Worm (Caenorhabditis elegans) whole organism, L4 larva: Measurements from ENCODE around the gene luc-7L.
A peak's percentile ranks its signal among the peaks of the same experiment; 100 is the strongest.

Experiments
- D1046.2 ChIP-seq: fragments of 200-800 bp; sonication (Bioruptor generic); IDR thresholded peaks from 2 replicates; pipeline ENCODE4 v1.3.6; 2022; ENCODE audit warnings: missing genetic modification characterization, missing compliant biosample characterization
- F26F4.8 ChIP-seq: fragments of 200-800 bp; sonication (Bioruptor generic); conservative IDR thresholded peaks from 2 replicates; pipeline ENCODE4 v1.3.6; 2022; ENCODE audit warnings: missing genetic modification characterization, missing compliant biosample characterization
- F37D6.2 ChIP-seq: sonication (generic microtip); optimal IDR thresholded peaks from 2 replicates; lab custom pipeline; 2016; ENCODE audit warnings: mild to moderate bottlenecking, missing genetic modification characterization, missing compliant biosample characterization
- F44E2.7 ChIP-seq: fragments of 200-800 bp; sonication (Bioruptor generic); IDR thresholded peaks from 2 replicates; pipeline ENCODE4 v2.1.2; 2022; ENCODE audit warnings: missing genetic modification characterization, missing compliant biosample characterization
- R02D3.7 ChIP-seq: fragments of 150-350 bp; sonication (generic microtip); optimal IDR thresholded peaks from 3 replicates; lab custom pipeline; 2014; ENCODE audit warnings: missing biosample characterization, missing genetic modification characterization
- Y75B8A.6 ChIP-seq: fragments of 200-800 bp; sonication (Bioruptor generic); IDR thresholded peaks from 2 replicates; pipeline ENCODE4 v1.3.6; 2022; ENCODE audit warnings: missing genetic modification reagents, missing genetic modification characterization, missing compliant biosample characterization
- ZK546.5 ChIP-seq, 2 experiments: sonication (generic microtip); optimal IDR thresholded peaks; 2 replicates each; lab custom pipeline; 2017; ENCODE audit warnings: missing biosample characterization in 2 of 2, missing genetic modification characterization in 2 of 2
- aha-1 ChIP-seq: fragments of 150-350 bp; peaks from one replicate; lab custom pipeline; 2014; ENCODE audit warnings: missing biosample characterization, missing genetic modification characterization
- ama-1 ChIP-seq: fragments of 150-350 bp; optimal IDR thresholded peaks from 2 replicates; lab custom pipeline; 2014; ENCODE audit warnings: inconsistent platforms, mixed read lengths
- ceh-28 ChIP-seq: fragments of 150-350 bp; optimal IDR thresholded peaks from 2 replicates; lab custom pipeline; 2014; ENCODE audit warnings: missing biosample characterization, missing genetic modification reagents, missing genetic modification characterization
- ceh-32 ChIP-seq: sonication (generic microtip); optimal IDR thresholded peaks from 2 replicates; lab custom pipeline; 2016; ENCODE audit warnings: mild to moderate bottlenecking, missing genetic modification characterization, missing compliant biosample characterization; ENCODE audit not compliant: poor library complexity
- ceh-62 ChIP-seq: sonication (generic microtip); optimal IDR thresholded peaks from 2 replicates; lab custom pipeline; 2017; ENCODE audit warnings: missing biosample characterization, missing genetic modification characterization
- ceh-82 ChIP-seq: sonication (generic microtip); optimal IDR thresholded peaks from 2 replicates; lab custom pipeline; 2017; ENCODE audit warnings: missing biosample characterization, missing genetic modification characterization
- ces-1 ChIP-seq: fragments of 150-350 bp; sonication (generic microtip); optimal IDR thresholded peaks from 4 replicates; lab custom pipeline; 2014; ENCODE audit warnings: missing biosample characterization, missing genetic modification reagents, missing genetic modification characterization
- cey-2 ChIP-seq: sonication (generic microtip); optimal IDR thresholded peaks from 3 replicates; lab custom pipeline; 2017; ENCODE audit warnings: missing genetic modification characterization, mild to moderate bottlenecking, missing compliant biosample characterization, antibody characterized with exemption, borderline replicate concordance; ENCODE audit not compliant: insufficient read depth
- ctbp-1 ChIP-seq: fragments of 200-800 bp; sonication (Bioruptor generic); IDR thresholded peaks from 2 replicates; pipeline ENCODE4 v1.3.6; 2022; ENCODE audit warnings: missing genetic modification reagents, missing genetic modification characterization, missing compliant biosample characterization
- daf-12 ChIP-seq: fragments of 150-350 bp; optimal IDR thresholded peaks from 2 replicates; lab custom pipeline; 2014; ENCODE audit warnings: missing biosample characterization, missing genetic modification reagents, missing genetic modification characterization
- daf-16 ChIP-seq, 3 experiments: sonication (generic microtip); optimal IDR thresholded peaks; 2 replicates each; lab custom pipeline; 2016 to 2017; ENCODE audit warnings: missing genetic modification characterization in 3 of 3, missing genetic modification reagents in 3 of 3, mild to moderate bottlenecking in 2 of 3, missing compliant biosample characterization in 2 of 3, missing biosample characterization in 1 of 3, moderate library complexity in 1 of 3
- daf-19 ChIP-seq: fragments of 200-800 bp; sonication (Bioruptor generic); conservative IDR thresholded peaks from 2 replicates; pipeline ENCODE4 v1.3.6; 2022; ENCODE audit warnings: missing genetic modification characterization, missing compliant biosample characterization
- daf-8 ChIP-seq: fragments of 200-800 bp; sonication (Bioruptor generic); IDR thresholded peaks from 2 replicates; pipeline ENCODE4 v1.3.6; 2022; ENCODE audit warnings: missing genetic modification characterization, missing compliant biosample characterization
- dmd-6 ChIP-seq: fragments of 200-800 bp; sonication (Bioruptor generic); IDR thresholded peaks from 2 replicates; pipeline ENCODE4 v1.3.6; 2022; ENCODE audit warnings: missing genetic modification reagents, missing genetic modification characterization, missing compliant biosample characterization
- dpl-1 ChIP-seq: fragments of 150-350 bp; optimal IDR thresholded peaks from 2 replicates; lab custom pipeline; 2014; ENCODE audit warnings: missing biosample characterization, missing genetic modification reagents, missing genetic modification characterization
- dve-1 ChIP-seq: sonication (generic microtip); optimal IDR thresholded peaks from 2 replicates; lab custom pipeline; 2017; ENCODE audit warnings: antibody characterized with exemption, mild to moderate bottlenecking, missing genetic modification characterization, missing compliant biosample characterization; ENCODE audit not compliant: insufficient read depth
- egl-27 ChIP-seq: sonication (generic microtip); optimal IDR thresholded peaks from 3 replicates; lab custom pipeline; 2017; ENCODE audit warnings: missing biosample characterization, missing genetic modification reagents, missing genetic modification characterization
- fkh-10 ChIP-seq: fragments of 150-350 bp; optimal IDR thresholded peaks from 2 replicates; lab custom pipeline; 2014; ENCODE audit warnings: missing biosample characterization, missing genetic modification reagents, missing genetic modification characterization
- fos-1 ChIP-seq: fragments of 150-350 bp; optimal IDR thresholded peaks from 2 replicates; lab custom pipeline; 2014; ENCODE audit warnings: missing biosample characterization, missing genetic modification characterization
- hlh-11 ChIP-seq: fragments of 200-800 bp; sonication (Bioruptor generic); optimal IDR thresholded peaks from 2 replicates; lab custom pipeline; 2018; ENCODE audit warnings: mild to moderate bottlenecking, missing genetic modification characterization, missing compliant biosample characterization
- lin-15B ChIP-seq: fragments of 150-350 bp; sonication (generic microtip); optimal IDR thresholded peaks from 3 replicates; lab custom pipeline; 2014; ENCODE audit warnings: missing biosample characterization, missing genetic modification characterization
- lin-38 ChIP-seq: fragments of 200-800 bp; sonication (Bioruptor generic); IDR thresholded peaks from 2 replicates; pipeline ENCODE4 v1.3.6; 2022; ENCODE audit warnings: missing genetic modification reagents, missing genetic modification characterization, missing compliant biosample characterization
- lin-39 ChIP-seq: fragments of 150-350 bp; optimal IDR thresholded peaks from 2 replicates; lab custom pipeline; 2014; ENCODE audit warnings: missing biosample characterization, missing genetic modification reagents, missing genetic modification characterization
- lir-3 ChIP-seq: sonication (generic microtip); optimal IDR thresholded peaks from 2 replicates; lab custom pipeline; 2016; ENCODE audit warnings: mild to moderate bottlenecking, missing genetic modification characterization, missing compliant biosample characterization
- mdt-29 ChIP-seq: fragments of 200-800 bp; sonication (Bioruptor generic); IDR thresholded peaks from 2 replicates; pipeline ENCODE4 v1.3.6; 2022; ENCODE audit warnings: missing genetic modification reagents, missing genetic modification characterization, missing compliant biosample characterization
- mxl-3 ChIP-seq: fragments of 200-800 bp; sonication (Bioruptor generic); optimal IDR thresholded peaks from 2 replicates; lab custom pipeline; 2018; ENCODE audit warnings: mild to moderate bottlenecking, missing genetic modification characterization, missing compliant biosample characterization
- nhr-10 ChIP-seq: fragments of 150-350 bp; optimal IDR thresholded peaks from 2 replicates; lab custom pipeline; 2014; ENCODE audit warnings: missing biosample characterization, missing genetic modification characterization
- nhr-11 ChIP-seq: fragments of 150-350 bp; optimal IDR thresholded peaks from 2 replicates; lab custom pipeline; 2014; ENCODE audit warnings: missing biosample characterization, missing genetic modification characterization
- nhr-25 ChIP-seq: sonication (generic microtip); optimal IDR thresholded peaks from 2 replicates; lab custom pipeline; 2017; ENCODE audit warnings: missing genetic modification characterization, mild to moderate bottlenecking, missing compliant biosample characterization, antibody characterized with exemption, moderate library complexity, borderline replicate concordance; ENCODE audit not compliant: insufficient read depth
- saeg-2 ChIP-seq: fragments of 200-800 bp; sonication (Bioruptor generic); IDR thresholded peaks from 2 replicates; pipeline ENCODE4 v1.3.6; 2022; ENCODE audit warnings: missing genetic modification reagents, missing genetic modification characterization, missing compliant biosample characterization
- sdz-12 ChIP-seq: fragments of 200-800 bp; sonication (Bioruptor generic); optimal IDR thresholded peaks from 2 replicates; lab custom pipeline; 2018; ENCODE audit warnings: mild to moderate bottlenecking, missing genetic modification characterization, missing compliant biosample characterization
- set-16 ChIP-seq: fragments of 200-800 bp; sonication (Bioruptor generic); IDR thresholded peaks from 2 replicates; pipeline ENCODE4 v1.3.6; 2022; ENCODE audit warnings: missing genetic modification reagents, missing genetic modification characterization, missing compliant biosample characterization
- skn-1 ChIP-seq: fragments of 150-350 bp; optimal IDR thresholded peaks from 2 replicates; lab custom pipeline; 2014; ENCODE audit warnings: missing biosample characterization, missing genetic modification characterization
- spr-1 ChIP-seq: sonication (generic microtip); optimal IDR thresholded peaks from 2 replicates; lab custom pipeline; 2016; ENCODE audit warnings: mild to moderate bottlenecking, missing genetic modification characterization, missing compliant biosample characterization
- unc-62 ChIP-seq, 3 experiments: fragments of 150-350 bp in 1 of 3; sonication (generic microtip); optimal IDR thresholded peaks in 2 of 3; peaks in 1 of 3; 1 replicate in 1 of 3; 2 replicates in 2 of 3; lab custom pipeline; 2014 to 2017; ENCODE audit warnings: missing biosample characterization in 3 of 3, missing genetic modification characterization in 3 of 3, missing genetic modification reagents in 3 of 3, missing genotype in 1 of 3
- zag-1 ChIP-seq: fragments of 150-350 bp; optimal IDR thresholded peaks from 2 replicates; lab custom pipeline; 2014; ENCODE audit warnings: missing biosample characterization, missing genetic modification characterization
- zip-11 ChIP-seq: fragments of 200-800 bp; sonication (Bioruptor generic); IDR thresholded peaks from 2 replicates; pipeline ENCODE4 v1.3.6; 2022; ENCODE audit warnings: missing genetic modification characterization, missing compliant biosample characterization
- zip-2 ChIP-seq: fragments of 150-350 bp; optimal IDR thresholded peaks from 2 replicates; lab custom pipeline; 2014; ENCODE audit warnings: missing biosample characterization, missing genetic modification characterization
- ztf-11 ChIP-seq: fragments of 150-350 bp; optimal IDR thresholded peaks from 2 replicates; lab custom pipeline; 2014; ENCODE audit warnings: missing biosample characterization, missing genetic modification characterization
- ztf-7 ChIP-seq: fragments of 150-350 bp; optimal IDR thresholded peaks from 2 replicates; lab custom pipeline; 2014; ENCODE audit warnings: missing biosample characterization, missing genetic modification characterization

luc-7L gene

ce11 chrII:7718491-7718890 lies 11.2 kb upstream of the luc-7L start, which contains the start of gene cpna-5:
Gene cpna-5, minus strand, starts transcription at chrII:7718591.
- TF ChIP-seq ceh-32 (tag; lab: Kevin White, UChicago), result no peak
- no peak for TF ChIP-seq zip-11
- TF ChIP-seq ztf-11, result no peak
- TF ChIP-seq hlh-11 (tag; lab: Kevin White, UChicago), result no peak
- TF ChIP-seq zip-2, result no peak

DNA sequence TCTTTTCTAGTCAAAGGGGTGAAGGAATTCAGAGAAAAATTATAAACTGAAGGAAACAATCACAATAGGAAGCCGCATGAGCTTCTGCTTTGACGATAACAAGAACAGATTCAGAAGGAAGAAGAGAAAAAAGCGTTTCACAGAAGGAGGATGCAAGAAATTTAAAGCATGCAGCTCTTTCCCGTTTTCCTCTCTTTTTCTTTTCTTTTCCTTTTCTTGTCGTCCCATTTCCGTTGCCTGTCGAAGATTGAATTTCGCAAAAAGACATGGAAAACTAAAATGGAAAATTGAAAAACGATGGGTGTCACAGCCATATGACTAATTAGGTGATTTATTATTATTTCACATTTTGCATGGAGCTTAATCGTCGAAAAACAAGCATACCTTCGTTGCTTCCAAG lies 8.8 kb upstream of the luc-7L start:
- TF ChIP-seq nhr-25 (no peak), aha-1 (tag; lab: Kevin White, UChicago) (peak; percentile 86), lin-15B (tag; lab: Kevin White, UChicago) (no peak), F44E2.7 (no peak), hlh-11 (tag; lab: Kevin White, UChicago) (no peak), daf-12 (tag; lab: Kevin White, UChicago) (no peak), fos-1 (tag; lab: Kevin White, UChicago) (no peak), daf-16 (GFP tag; optimal IDR thresholded peaks at IDR 0.05; lab: Kevin White, UChicago) (no peak), daf-16 (tag; optimal IDR thresholded peaks at IDR 0.05; lab: Kevin White, UChicago) (no peak), R02D3.7 (tag; lab: Kevin White, UChicago) (no peak), fkh-10 (GFP tag; lab: Kevin White, UChicago) (peak; percentile 82), ceh-82 (no peak), lin-38 (GFP tag; lab: Robert Waterston, UW) (no peak), ctbp-1 (GFP tag; lab: Robert Waterston, UW) (0 out of 2 replicates have a peak, but pooled peaks have one; percentile 48), ces-1 (peak; percentile 42), egl-27 (no peak), D1046.2 (GFP tag; lab: Robert Waterston, UW) (no peak), F37D6.2 (tag; lab: Kevin White, UChicago) (peak; percentile 5), mxl-3 (GFP tag; lab: Kevin White, UChicago) (no peak), sdz-12 (GFP tag; lab: Kevin White, UChicago) (no peak), Y75B8A.6 (GFP tag; lab: Robert Waterston, UW) (no peak), dpl-1 (no peak), unc-62 (GFP tag; optimal IDR thresholded peaks at IDR 0.05 in 1 of 2; lab: Kevin White, UChicago) (peak in 1 of 2 experiments; percentile 87), unc-62 (tag; optimal IDR thresholded peaks at IDR 0.05; lab: Kevin White, UChicago) (no peak), ZK546.5 (tag; optimal IDR thresholded peaks at IDR 0.05; lab: Kevin White, UChicago) (no peak), zag-1 (tag; lab: Kevin White, UChicago) (no peak), nhr-11 (tag; lab: Kevin White, UChicago) (no peak)

DNA sequence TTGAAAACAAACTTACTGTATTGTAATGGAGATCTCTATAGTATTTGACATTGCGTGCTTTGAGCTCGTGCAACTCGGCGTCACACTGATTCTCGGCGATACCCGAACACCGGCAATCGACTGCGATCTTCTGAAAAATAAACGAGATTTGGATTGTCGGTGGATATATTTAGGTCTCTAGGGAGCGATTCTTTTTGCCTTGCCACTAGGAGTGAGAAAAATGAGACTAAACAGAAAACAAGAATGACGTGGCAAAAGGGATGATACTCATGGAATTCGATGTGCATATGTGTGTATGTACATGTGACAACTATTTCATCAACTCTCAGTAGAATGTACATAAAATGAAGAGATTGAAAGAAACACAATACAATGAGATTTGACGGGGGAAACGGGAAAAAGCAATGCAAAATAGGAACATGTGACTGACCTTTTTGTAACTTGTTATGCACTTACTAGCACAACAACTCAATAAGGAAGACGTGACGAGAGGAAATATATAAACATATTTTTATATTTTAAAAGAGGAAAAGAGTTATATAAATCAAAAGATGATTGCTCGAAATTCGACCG lies 7.4 kb upstream of the luc-7L start:
- TF ChIP-seq dve-1 (tag; lab: Kevin White, UChicago) (no peak), egl-27 (no peak), ztf-7 (no peak), nhr-11 (tag; lab: Kevin White, UChicago) (no peak), saeg-2 (no peak), mdt-29 (GFP tag; lab: Robert Waterston, UW) (no peak), daf-19 (GFP tag; lab: Robert Waterston, UW) (no peak), cey-2 (tag; lab: Kevin White, UChicago) (no peak), daf-8 (no peak), F26F4.8 (GFP tag; lab: Robert Waterston, UW) (no peak), lin-38 (GFP tag; lab: Robert Waterston, UW) (no peak), skn-1 (tag; lab: Kevin White, UChicago) (no peak), zip-2 (no peak), ama-1 (lab: Kevin White, UChicago) (no peak), ceh-62 (tag; lab: Kevin White, UChicago) (no peak), set-16 (GFP tag; lab: Robert Waterston, UW) (no peak), ztf-11 (no peak), ceh-28 (tag; lab: Kevin White, UChicago) (no peak), unc-62 (GFP tag; optimal IDR thresholded peaks at IDR 0.05 in 1 of 2; lab: Kevin White, UChicago) (peak in 1 of 2 experiments; percentile 77), unc-62 (tag; optimal IDR thresholded peaks at IDR 0.05; lab: Kevin White, UChicago) (no peak), R02D3.7 (tag; lab: Kevin White, UChicago) (no peak), dmd-6 (peak; percentile 30; the same call in 1 of the 2 replicates), spr-1 (no peak), ceh-32 (tag; lab: Kevin White, UChicago) (no peak), lin-39 (tag; lab: Kevin White, UChicago) (no peak), nhr-10 (tag; lab: Kevin White, UChicago) (no peak), lir-3 (tag; lab: Kevin White, UChicago) (no peak)
